Fruit fly (Drosophila melanogaster): ENCODE results near the gene CG10561.

CG10561 gene

dm6 chr2L:19164933-19165813 lies 51.0 kb downstream of the CG10561 start:
- TF ChIP-seq tj (GFP tag; optimal IDR thresholded peaks at IDR 0.05) (peak; percentile 59), CG12768 (GFP tag; optimal IDR thresholded peaks at IDR 0.05) (peak; percentile 92), Mnt (GFP tag; optimal IDR thresholded peaks at IDR 0.05) (peak; percentile 37), cic (GFP tag; optimal IDR thresholded peaks at IDR 0.05) (peak; percentile 37), CG7101 (tag; optimal IDR thresholded peaks at IDR 0.05) (peak; percentile 85), kay (GFP tag; ENCODE audit: borderline replicate concordance) (no peak), CG14711 (tag; optimal IDR thresholded peaks at IDR 0.05) (peak; percentile 87), CG1620 (GFP tag; optimal IDR thresholded peaks at IDR 0.05) (peak; percentile 30), Clk (GFP tag; optimal IDR thresholded peaks at IDR 0.05) (peak; percentile 86), toe (GFP tag; optimal IDR thresholded peaks at IDR 0.05) (peak; percentile 86), Crg-1 (GFP tag; optimal IDR thresholded peaks at IDR 0.05) (peak; percentile 35), cnc (optimal IDR thresholded peaks at IDR 0.05) (no peak), CG11617 (GFP tag; optimal IDR thresholded peaks at IDR 0.05) (peak; percentile 67), CG7045 (GFP tag; optimal IDR thresholded peaks at IDR 0.05) (peak; percentile 90), bab1 (GFP tag; optimal IDR thresholded peaks at IDR 0.05) (peak; percentile 85), ovo (GFP tag; optimal IDR thresholded peaks at IDR 0.05) (no peak), Hr96 (GFP tag; optimal IDR thresholded peaks at IDR 0.05) (peak; percentile 84), CG33017 (tag; optimal IDR thresholded peaks at IDR 0.05) (peak; percentile 91), pad (GFP tag; optimal IDR thresholded peaks at IDR 0.05) (peak; percentile 52), CG5204 (GFP tag; optimal IDR thresholded peaks at IDR 0.05) (peak; percentile 81)

dm6 chr2L:19165998-19166397 lies 51.8 kb downstream of the CG10561 start:
- TF ChIP-seq pad (GFP tag; optimal IDR thresholded peaks at IDR 0.05) (peak; percentile 48), CG1620 (GFP tag; optimal IDR thresholded peaks at IDR 0.05) (no peak), CG11617 (GFP tag; optimal IDR thresholded peaks at IDR 0.05) (no peak), toe (GFP tag; optimal IDR thresholded peaks at IDR 0.05) (no peak), Hr96 (GFP tag; optimal IDR thresholded peaks at IDR 0.05) (no peak), bab1 (GFP tag; optimal IDR thresholded peaks at IDR 0.05) (peak; percentile 54), CG7045 (GFP tag; optimal IDR thresholded peaks at IDR 0.05) (no peak)
